Worm (Caenorhabditis elegans) whole organism, young adult: ENCODE measurements around the gene F35D2.3.

Experiments used
- B0019.2 ChIP-seq: fragments of 200-800 bp; sonication (Bioruptor generic); conservative IDR thresholded peaks from 2 replicates; pipeline ENCODE4 v1.3.6; 2022; ENCODE audit warnings: missing genetic modification reagents, missing genetic modification characterization, missing compliant biosample characterization
- B0035.1 ChIP-seq: sonication (generic microtip); optimal IDR thresholded peaks from 2 replicates; lab custom pipeline; 2016; ENCODE audit warnings: missing genetic modification characterization, mild to moderate bottlenecking, missing compliant biosample characterization, missing genotype, missing genetic modification reagents
- B0336.3 ChIP-seq: fragments of 200-800 bp; sonication (Bioruptor generic); IDR thresholded peaks from 2 replicates; pipeline ENCODE4 v1.3.6; 2022; ENCODE audit warnings: missing genetic modification characterization, missing compliant biosample characterization
- C17E4.6 ChIP-seq: fragments of 200-800 bp; sonication (Bioruptor generic); IDR thresholded peaks from 2 replicates; pipeline ENCODE4 v1.3.6; 2022; ENCODE audit warnings: missing genetic modification reagents, missing genetic modification characterization, missing compliant biosample characterization
- F37B4.10 ChIP-seq: fragments of 200-800 bp; sonication (Bioruptor generic); IDR thresholded peaks from 2 replicates; pipeline ENCODE4 v1.3.6; 2022; ENCODE audit warnings: missing genetic modification characterization, missing compliant biosample characterization
- F49E8.2 ChIP-seq: sonication (generic microtip); optimal IDR thresholded peaks from 3 replicates; lab custom pipeline; 2017; ENCODE audit warnings: missing genetic modification characterization, mild to moderate bottlenecking, missing compliant biosample characterization, antibody characterized with exemption, moderate library complexity; ENCODE audit not compliant: insufficient read depth
- F52B5.7 ChIP-seq: sonication (generic microtip); optimal IDR thresholded peaks from 2 replicates; lab custom pipeline; 2016; ENCODE audit warnings: mild to moderate bottlenecking, missing genetic modification characterization, missing compliant biosample characterization
- F57A8.1 ChIP-seq: fragments of 200-800 bp; sonication (Bioruptor generic); optimal IDR thresholded peaks from 2 replicates; lab custom pipeline; 2018; ENCODE audit warnings: mild to moderate bottlenecking, missing genetic modification characterization, moderate library complexity, missing compliant biosample characterization
- Y79H2A.3 ChIP-seq: fragments of 200-800 bp; sonication (Bioruptor generic); conservative IDR thresholded peaks from 2 replicates; pipeline ENCODE4 v1.3.6; 2022; ENCODE audit warnings: missing genetic modification reagents, missing genetic modification characterization, missing compliant biosample characterization
- akir-1 ChIP-seq: fragments of 200-800 bp; sonication (Bioruptor generic); optimal IDR thresholded peaks from 2 replicates; lab custom pipeline; 2018; ENCODE audit warnings: mild to moderate bottlenecking, missing genetic modification characterization, moderate library complexity, missing compliant biosample characterization
- aptf-3 ChIP-seq: fragments of 200-800 bp; sonication (Bioruptor generic); IDR thresholded peaks from 2 replicates; pipeline ENCODE4 v1.3.6; 2022; ENCODE audit warnings: missing genetic modification characterization, missing compliant biosample characterization
- atf-7 ChIP-seq: sonication (generic microtip); optimal IDR thresholded peaks from 2 replicates; lab custom pipeline; 2017; ENCODE audit warnings: mild to moderate bottlenecking, missing genetic modification characterization, missing compliant biosample characterization
- attf-5 ChIP-seq: fragments of 200-800 bp; sonication (Bioruptor generic); optimal IDR thresholded peaks from 2 replicates; lab custom pipeline; 2018; ENCODE audit warnings: mild to moderate bottlenecking, missing genetic modification characterization, missing compliant biosample characterization
- bed-2 ChIP-seq: fragments of 200-800 bp; sonication (Bioruptor generic); IDR thresholded peaks from 2 replicates; pipeline ENCODE4 v1.3.6; 2022; ENCODE audit warnings: missing genetic modification reagents, missing genetic modification characterization, missing compliant biosample characterization
- ceh-27 ChIP-seq: fragments of 200-800 bp; sonication (Bioruptor generic); optimal IDR thresholded peaks from 2 replicates; lab custom pipeline; 2018; ENCODE audit warnings: mild to moderate bottlenecking, missing genetic modification characterization, moderate library complexity, missing compliant biosample characterization
- ceh-58 ChIP-seq: fragments of 200-800 bp; sonication (Bioruptor generic); IDR thresholded peaks from 2 replicates; pipeline ENCODE4 v1.3.6; 2022; ENCODE audit warnings: missing genetic modification characterization, missing compliant biosample characterization
- dpff-1 ChIP-seq: sonication (generic microtip); optimal IDR thresholded peaks from 2 replicates; lab custom pipeline; 2017; ENCODE audit warnings: mild to moderate bottlenecking, missing genetic modification characterization, missing compliant biosample characterization
- egrh-3 ChIP-seq: fragments of 200-800 bp; sonication (Bioruptor generic); IDR thresholded peaks from 2 replicates; pipeline ENCODE4 v1.3.6; 2022; ENCODE audit warnings: missing genetic modification reagents, missing genetic modification characterization, missing compliant biosample characterization
- fkh-3 ChIP-seq: sonication (generic microtip); optimal IDR thresholded peaks from 2 replicates; lab custom pipeline; 2016; ENCODE audit warnings: mild to moderate bottlenecking, missing genetic modification characterization, missing compliant biosample characterization
- gei-17 ChIP-seq: fragments of 200-800 bp; sonication (Bioruptor generic); optimal IDR thresholded peaks from 2 replicates; lab custom pipeline; 2018; ENCODE audit warnings: mild to moderate bottlenecking, missing genetic modification characterization, missing compliant biosample characterization
- him-1 ChIP-seq: sonication (generic microtip); optimal IDR thresholded peaks from 2 replicates; lab custom pipeline; 2016; ENCODE audit warnings: missing genotype, missing genetic modification reagents, missing genetic modification characterization, missing compliant biosample characterization
- hlh-12 ChIP-seq: sonication (generic microtip); optimal IDR thresholded peaks from 2 replicates; lab custom pipeline; 2016; ENCODE audit warnings: missing genetic modification characterization, missing compliant biosample characterization
- hmg-20 ChIP-seq: fragments of 200-800 bp; sonication (Bioruptor generic); IDR thresholded peaks from 2 replicates; pipeline ENCODE4 v1.3.6; 2022; ENCODE audit warnings: missing genetic modification reagents, missing genetic modification characterization, missing compliant biosample characterization
- let-607 ChIP-seq, 2 experiments: fragments of 200-800 bp in 1 of 2; sonication (Bioruptor generic) in 1 of 2; sonication (generic microtip) in 1 of 2; optimal IDR thresholded peaks; 2 replicates each; lab custom pipeline; 2016 to 2018; ENCODE audit warnings: mild to moderate bottlenecking in 2 of 2, missing compliant biosample characterization in 2 of 2, missing genetic modification characterization in 2 of 2, moderate library complexity in 2 of 2, missing genotype in 1 of 2
- lin-35 ChIP-seq, 3 experiments: fragments of 150-350 bp in 2 of 3; sonication (generic microtip) in 1 of 3; optimal IDR thresholded peaks; 2 replicates each; lab custom pipeline; 2014 to 2018; ENCODE audit warnings: missing biosample characterization in 3 of 3, missing genetic modification characterization in 3 of 3, missing genetic modification reagents in 3 of 3
- lir-1 ChIP-seq: fragments of 200-800 bp; sonication (Bioruptor generic); conservative IDR thresholded peaks from 2 replicates; pipeline ENCODE4 v1.3.6; 2022; ENCODE audit warnings: missing genetic modification reagents, missing genetic modification characterization, missing compliant biosample characterization
- madf-10 ChIP-seq: sonication (generic microtip); optimal IDR thresholded peaks from 2 replicates; lab custom pipeline; 2016; ENCODE audit warnings: mild to moderate bottlenecking, missing genetic modification characterization, missing compliant biosample characterization
- madf-8 ChIP-seq: fragments of 200-800 bp; sonication (Bioruptor generic); conservative IDR thresholded peaks from 2 replicates; pipeline ENCODE4 v1.3.6; 2022; ENCODE audit warnings: missing genetic modification reagents, missing genetic modification characterization, missing compliant biosample characterization
- mcd-1 ChIP-seq: fragments of 200-800 bp; sonication (Bioruptor generic); IDR thresholded peaks from 2 replicates; pipeline ENCODE4 v1.3.6; 2022; ENCODE audit warnings: missing genetic modification reagents, missing genetic modification characterization, missing compliant biosample characterization
- nhr-80 ChIP-seq: sonication (generic microtip); optimal IDR thresholded peaks from 2 replicates; lab custom pipeline; 2016; ENCODE audit warnings: missing genetic modification characterization, missing compliant biosample characterization
- pbrm-1 ChIP-seq: fragments of 200-800 bp; sonication (Bioruptor generic); IDR thresholded peaks from 2 replicates; pipeline ENCODE4 v1.3.6; 2022; ENCODE audit warnings: missing genetic modification reagents, missing genetic modification characterization, missing compliant biosample characterization
- rcor-1 ChIP-seq: fragments of 200-800 bp; sonication (Bioruptor generic); IDR thresholded peaks from 2 replicates; pipeline ENCODE4 v1.3.6; 2022; ENCODE audit warnings: missing genetic modification reagents, missing genetic modification characterization, missing compliant biosample characterization
- sdz-38 ChIP-seq: sonication (generic microtip); optimal IDR thresholded peaks from 2 replicates; lab custom pipeline; 2016; ENCODE audit warnings: missing genotype, missing genetic modification characterization, missing compliant biosample characterization
- snpc-1.1 ChIP-seq: sonication (generic microtip); optimal IDR thresholded peaks from 2 replicates; lab custom pipeline; 2017; ENCODE audit warnings: missing genetic modification characterization, mild to moderate bottlenecking, missing compliant biosample characterization, antibody characterized with exemption, moderate library complexity, missing genotype, missing genetic modification reagents; ENCODE audit not compliant: insufficient read depth
- snpc-3.4 ChIP-seq: sonication (generic microtip); optimal IDR thresholded peaks from 2 replicates; lab custom pipeline; 2017; ENCODE audit warnings: missing genetic modification characterization, mild to moderate bottlenecking, missing compliant biosample characterization, antibody characterized with exemption, moderate library complexity, missing genotype, missing genetic modification reagents
- sptf-2 ChIP-seq: fragments of 200-800 bp; sonication (Bioruptor generic); optimal IDR thresholded peaks from 2 replicates; lab custom pipeline; 2018; ENCODE audit warnings: mild to moderate bottlenecking, missing genetic modification characterization, missing compliant biosample characterization
- tbp1 ChIP-seq: fragments of 200-800 bp; sonication (Bioruptor generic); optimal IDR thresholded peaks from 2 replicates; lab custom pipeline; 2018; ENCODE audit warnings: mild to moderate bottlenecking, missing genetic modification characterization, missing compliant biosample characterization
- zim-3 ChIP-seq: sonication (generic microtip); optimal IDR thresholded peaks from 2 replicates; lab custom pipeline; 2017; ENCODE audit warnings: mild to moderate bottlenecking, missing genetic modification characterization, moderate library complexity, missing compliant biosample characterization
- ztf-26 ChIP-seq: sonication (generic microtip); optimal IDR thresholded peaks from 2 replicates; lab custom pipeline; 2017; ENCODE audit warnings: missing genetic modification characterization, missing compliant biosample characterization

F35D2.3 gene

ce11 chrII:7560844-7561243, 9.6 kb upstream of the F35D2.3 start:
- TF ChIP-seq ztf-26 (tag; lab: Kevin White, UChicago): no peak
- no peak for TF ChIP-seq aptf-3
- no peak for TF ChIP-seq F37B4.10
- TF ChIP-seq F57A8.1: no peak
- no peak for TF ChIP-seq F49E8.2 (tag; lab: Kevin White, UChicago)

ce11 chrII:7561494-7561893, 8.9 kb upstream of the F35D2.3 start, which contains the start of the genes ZK1290.11 and ZK1290.1:
TSS of gene ZK1290.11 (minus strand) at chrII:7561594.
TSS of gene ZK1290.1 (plus strand) at chrII:7561764.
- TF ChIP-seq ceh-58 (GFP tag; lab: Robert Waterston, UW) (no peak), ceh-27 (GFP tag; lab: Kevin White, UChicago) (no peak), lir-1 (GFP tag; lab: Robert Waterston, UW) (no peak), B0336.3 (no peak), nhr-80 (tag; lab: Kevin White, UChicago) (no peak), Y79H2A.3 (GFP tag; lab: Robert Waterston, UW) (no peak), mcd-1 (GFP tag; lab: Robert Waterston, UW) (no peak)

ce11 chrII:7562616-7563015, 7.8 kb upstream of the F35D2.3 start:
- TF ChIP-seq tbp1 (GFP tag; lab: Kevin White, UChicago) (no peak), dpff-1 (tag; lab: Kevin White, UChicago) (no peak), rcor-1 (GFP tag; lab: Robert Waterston, UW) (no peak), madf-10 (tag; lab: Kevin White, UChicago) (no peak), gei-17 (no peak), hlh-12 (tag; lab: Kevin White, UChicago) (no peak), akir-1 (no peak), F52B5.7 (tag; lab: Kevin White, UChicago) (no peak)

- TF ChIP-seq snpc-1.1 (tag; lab: Kevin White, UChicago) (no peak), attf-5 (GFP tag; lab: Kevin White, UChicago) (no peak), bed-2 (GFP tag; lab: Robert Waterston, UW) (no peak), lin-35 (GFP tag; optimal IDR thresholded peaks at IDR 0.05; lab: Kevin White, UChicago) (no peak)
Observed at ce11 chrII:7570820-7571219, 415 bp downstream of the F35D2.3 start.

ce11 chrII:7574143-7574542, 3.7 kb downstream of the F35D2.3 start, which contains the start of gene F35D2.2:
TSS of gene F35D2.2 (plus strand) at chrII:7574443.
- TF ChIP-seq lin-35 (GFP tag; optimal IDR thresholded peaks at IDR 0.05; lab: Kevin White, UChicago): no peak

- no peak for TF ChIP-seq B0035.1 (tag; lab: Kevin White, UChicago)
- no peak for TF ChIP-seq sptf-2 (GFP tag; lab: Kevin White, UChicago)
- TF ChIP-seq egrh-3 (GFP tag; lab: Robert Waterston, UW): no peak
- no peak for TF ChIP-seq pbrm-1
- no peak for TF ChIP-seq bed-2 (GFP tag; lab: Robert Waterston, UW)
Observed at ce11 chrII:7575614-7576013, 5.2 kb downstream of the F35D2.3 start, which contains the start of gene F35D2.1. TSS of gene F35D2.1 (plus strand) at chrII:7575914.

- TF ChIP-seq B0019.2 (GFP tag; lab: Robert Waterston, UW) (no peak), let-607 (tag; optimal IDR thresholded peaks at IDR 0.05; lab: Kevin White, UChicago) (no peak), zim-3 (tag; lab: Kevin White, UChicago) (no peak), C17E4.6 (GFP tag; lab: Robert Waterston, UW) (no peak), F37B4.10 (no peak), him-1 (tag; lab: Kevin White, UChicago) (no peak), atf-7 (tag; lab: Kevin White, UChicago) (no peak), hmg-20 (no peak), madf-8 (GFP tag; lab: Robert Waterston, UW) (no peak), sdz-38 (tag; lab: Kevin White, UChicago) (no peak), fkh-3 (tag; lab: Kevin White, UChicago) (no peak), snpc-3.4 (tag; lab: Kevin White, UChicago) (no peak)
Observed at ce11 chrII:7577412-7577811, 7.0 kb downstream of the F35D2.3 start, which contains the start of gene F35D2.6. TSS of gene F35D2.6 (plus strand) at chrII:7577712.
